Worm (Caenorhabditis elegans): Measurements from ENCODE around the gene Y113G7B.11.

Y113G7B.11 gene

DNA sequence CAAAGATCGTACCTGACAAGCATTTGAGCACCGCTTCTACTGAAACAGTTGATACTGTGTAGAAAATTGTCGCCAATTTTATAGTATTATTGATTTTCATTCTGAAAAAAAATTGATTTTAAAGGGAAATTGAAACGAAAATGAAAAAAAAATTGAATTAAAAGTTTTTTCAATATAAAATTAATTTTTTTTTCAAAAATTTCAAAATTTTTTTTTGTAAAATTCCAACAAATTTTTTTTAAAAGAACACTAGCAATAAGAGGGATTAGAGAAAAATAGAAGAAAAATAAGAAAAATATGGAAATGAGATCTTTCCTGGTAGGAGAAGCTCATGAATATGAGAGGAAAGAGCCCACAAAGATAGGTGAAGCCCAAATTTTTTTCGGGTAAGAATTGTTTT lies at the start of gene Y113G7B.11:
Gene Y113G7B.11 (minus strand): TSS at position 101 of the 400 bp plus-strand sequence.
- TF ChIP-seq sem-4 (tag; optimal IDR thresholded peaks at IDR 0.05), result no peak
- no peak for TF ChIP-seq mab-5 (tag; optimal IDR thresholded peaks at IDR 0.05)
- no peak for TF ChIP-seq nhr-129 (tag; optimal IDR thresholded peaks at IDR 0.05)
- TF ChIP-seq unc-55 (GFP tag; optimal IDR thresholded peaks at IDR 0.05), result no peak
- TF ChIP-seq nhr-12 (tag; optimal IDR thresholded peaks at IDR 0.05), result no peak
- TF ChIP-seq fos-1 (tag; optimal IDR thresholded peaks at IDR 0.05), result no peak
- TF ChIP-seq sma-9 (GFP tag; optimal IDR thresholded peaks at IDR 0.05), result no peak
- TF ChIP-seq sma-9 (tag; optimal IDR thresholded peaks at IDR 0.05), result no peak
- TF ChIP-seq crh-2 (tag; optimal IDR thresholded peaks at IDR 0.05), result no peak

DNA sequence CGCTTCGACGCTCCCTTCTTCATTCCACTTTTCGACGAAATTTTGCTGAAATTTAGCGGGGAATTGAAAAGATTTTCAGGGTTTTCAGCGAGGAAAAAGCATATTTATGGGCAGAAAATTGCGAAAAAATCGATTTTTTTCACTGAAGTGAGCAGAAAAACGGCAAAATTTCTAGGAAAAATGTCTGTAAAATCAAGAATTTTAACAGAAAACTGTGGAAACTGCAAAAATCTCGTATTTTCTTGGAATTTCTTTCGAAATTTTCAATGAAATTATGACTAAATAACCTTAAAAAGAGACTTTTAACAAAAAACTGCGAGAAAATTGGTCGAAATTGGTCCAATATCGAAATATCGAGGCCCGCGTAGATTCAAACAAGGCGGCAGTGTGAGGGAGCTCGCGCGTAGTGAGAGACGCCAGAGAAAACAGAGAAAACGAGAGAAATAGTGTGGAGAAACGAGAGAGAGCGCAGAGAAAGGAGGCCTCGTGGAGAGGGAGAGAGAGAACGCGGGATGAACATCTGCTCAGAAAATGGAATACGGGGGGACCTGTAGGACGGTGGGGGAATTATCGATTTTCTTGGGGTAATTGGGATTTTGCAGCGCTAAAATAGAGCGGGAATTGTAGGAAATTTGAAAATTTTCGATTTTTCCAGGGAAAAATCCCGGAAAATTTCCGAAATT lies 34.5 kb upstream of the Y113G7B.11 start, which contains the start of gene swsn-1:
Gene swsn-1 (minus strand): TSS at position 51 of the 683 bp plus-strand sequence.
- TF ChIP-seq ama-1 (optimal IDR thresholded peaks at IDR 0.05) (no peak), nhr-10 (tag; optimal IDR thresholded peaks at IDR 0.05) (no peak), skn-1 (tag; optimal IDR thresholded peaks at IDR 0.05) (no peak), ztf-11 (tag; optimal IDR thresholded peaks at IDR 0.05) (no peak), mdl-1 (tag; optimal IDR thresholded peaks at IDR 0.05) (peak; percentile 25 to 47), nhr-21 (tag; optimal IDR thresholded peaks at IDR 0.05) (no peak), Y55F3AM.14 (GFP tag; optimal IDR thresholded peaks at IDR 0.05) (no peak), elt-1 (tag; optimal IDR thresholded peaks at IDR 0.05) (no peak), F13H6.1 (tag; optimal IDR thresholded peaks at IDR 0.05) (peak; percentile 42), ZK546.5 (tag; optimal IDR thresholded peaks at IDR 0.05) (no peak), sma-9 (GFP tag; optimal IDR thresholded peaks at IDR 0.05) (no peak), sma-9 (tag; optimal IDR thresholded peaks at IDR 0.05) (no peak), gmeb-1 (tag; optimal IDR thresholded peaks at IDR 0.05) (peak; percentile 39), unc-62 (GFP tag; optimal IDR thresholded peaks at IDR 0.05) (no peak), sma-3 (GFP tag; optimal IDR thresholded peaks at IDR 0.05) (no peak), aly-2 (tag; optimal IDR thresholded peaks at IDR 0.05) (no peak), peb-1 (tag; optimal IDR thresholded peaks at IDR 0.05) (no peak), elt-3 (tag; optimal IDR thresholded peaks at IDR 0.05) (no peak), lsy-2 (tag; optimal IDR thresholded peaks at IDR 0.05) (peak; percentile 18 to 47), fos-1 (tag; optimal IDR thresholded peaks at IDR 0.05) (no peak), nhr-77 (tag; optimal IDR thresholded peaks at IDR 0.05) (no peak), snpc-4 (tag; optimal IDR thresholded peaks at IDR 0.05) (no peak), crh-2 (tag; optimal IDR thresholded peaks at IDR 0.05) (peak; percentile 10), dmd-4 (tag; optimal IDR thresholded peaks at IDR 0.05) (no peak), mbf-1 (tag; optimal IDR thresholded peaks at IDR 0.05) (no peak), lin-13 (GFP tag; optimal IDR thresholded peaks at IDR 0.05) (peak; percentile 29), nhr-11 (tag; optimal IDR thresholded peaks at IDR 0.05) (no peak), nhr-237 (tag; optimal IDR thresholded peaks at IDR 0.05) (no peak), lin-11 (tag; optimal IDR thresholded peaks at IDR 0.05) (no peak), blmp-1 (tag; optimal IDR thresholded peaks at IDR 0.05; ENCODE audit: insufficient read depth) (no peak), unc-39 (tag; optimal IDR thresholded peaks at IDR 0.05) (no peak), nhr-6 (tag; optimal IDR thresholded peaks at IDR 0.05) (no peak), egl-27 (tag; optimal IDR thresholded peaks at IDR 0.05) (peak; percentile 27), R02D3.7 (tag; optimal IDR thresholded peaks at IDR 0.05) (no peak), sem-4 (tag; optimal IDR thresholded peaks at IDR 0.05) (no peak), nhr-129 (tag; optimal IDR thresholded peaks at IDR 0.05) (peak; percentile 38), mab-5 (tag; optimal IDR thresholded peaks at IDR 0.05) (peak; percentile 7), nhr-23 (tag; optimal IDR thresholded peaks at IDR 0.05) (no peak), lin-39 (tag; optimal IDR thresholded peaks at IDR 0.05) (no peak), unc-55 (GFP tag; optimal IDR thresholded peaks at IDR 0.05) (peak; percentile 66), nhr-25 (tag; optimal IDR thresholded peaks at IDR 0.05) (no peak), ceh-82 (tag; optimal IDR thresholded peaks at IDR 0.05) (no peak), alr-1 (tag; optimal IDR thresholded peaks at IDR 0.05) (no peak), C34F6.9 (tag; optimal IDR thresholded peaks at IDR 0.05) (peak; percentile 47), ztf-4 (tag; optimal IDR thresholded peaks at IDR 0.05) (no peak), zag-1 (tag; optimal IDR thresholded peaks at IDR 0.05) (peak; percentile 18), ztf-1 (GFP tag; conservative IDR thresholded peaks at IDR 0.05) (no peak), ceh-16 (tag; optimal IDR thresholded peaks at IDR 0.05) (no peak), nhr-12 (tag; optimal IDR thresholded peaks at IDR 0.05) (no peak)
